Worm (Caenorhabditis elegans): ENCODE data around the gene mtrr-1.

ce11 chrII:9331343-9331742, 45.6 kb downstream of the mtrr-1 start, which contains the start of gene eif-3.F:
- TF ChIP-seq nhr-10 (tag; optimal IDR thresholded peaks at IDR 0.05) (no peak), alr-1 (tag; optimal IDR thresholded peaks at IDR 0.05) (no peak), lsy-2 (tag; optimal IDR thresholded peaks at IDR 0.05) (no peak), nhr-77 (tag; optimal IDR thresholded peaks at IDR 0.05) (no peak)

Measured in whole organism, L2 larva.